Worm (Caenorhabditis elegans): ENCODE data around the gene egl-23.

ce11 chrIV:13979797-13980459, 9.0 kb upstream of the egl-23 start, which contains the start of gene dnbp-1:
- no peak for TF ChIP-seq him-1 (tag; optimal IDR thresholded peaks at IDR 0.05)
- TF ChIP-seq dao-5 (tag; optimal IDR thresholded peaks at IDR 0.05) = no peak
- TF ChIP-seq W03F9.2 (tag; optimal IDR thresholded peaks at IDR 0.05) = peak; percentile 67

Measured in whole organism, L4/young adult.